Fruit fly (Drosophila melanogaster) whole organism, pupa: Measurements from ENCODE around the gene Rab23.

Experiments used
- CG15710 ChIP-seq: fragments of 200-800 bp; sonication (Bioruptor generic); optimal IDR thresholded peaks from 2 replicates; lab custom pipeline; 2018; ENCODE audit warnings: missing biosample characterization, mild to moderate bottlenecking, missing genetic modification characterization, moderate library complexity
- CG17806 ChIP-seq: fragments of 200-800 bp; sonication (Bioruptor generic); optimal IDR thresholded peaks from 2 replicates; lab custom pipeline; 2018; ENCODE audit warnings: missing biosample characterization, mild to moderate bottlenecking, missing genetic modification characterization, moderate library complexity
- CG8159 ChIP-seq: fragments of 200-800 bp; sonication (Bioruptor generic); optimal IDR thresholded peaks from 3 replicates; lab custom pipeline; 2018; ENCODE audit warnings: missing biosample characterization, mild to moderate bottlenecking, missing genetic modification characterization, moderate library complexity
- CG9948 ChIP-seq: fragments of 200-800 bp; sonication (Bioruptor generic); optimal IDR thresholded peaks from 2 replicates; lab custom pipeline; 2018; ENCODE audit warnings: missing biosample characterization, mild to moderate bottlenecking, missing genetic modification characterization, moderate library complexity
- Pif1B ChIP-seq: fragments of 200-800 bp; sonication (Bioruptor generic); optimal IDR thresholded peaks from 3 replicates; lab custom pipeline; 2016; ENCODE audit warnings: missing biosample characterization, missing genetic modification characterization
- Snoo ChIP-seq: fragments of 200-800 bp; sonication (Bioruptor generic); optimal IDR thresholded peaks from 3 replicates; lab custom pipeline; 2017; ENCODE audit warnings: missing biosample characterization, mild to moderate bottlenecking, missing genetic modification characterization, inconsistent platforms
- gl ChIP-seq: fragments of 200-800 bp; sonication (Bioruptor generic); optimal IDR thresholded peaks from 2 replicates; lab custom pipeline; 2018; ENCODE audit warnings: missing biosample characterization, mild to moderate bottlenecking, missing genetic modification characterization
- rn ChIP-seq: fragments of 200-800 bp; sonication (Bioruptor generic); IDR thresholded peaks from 2 replicates; pipeline ENCODE4 v1.3.6; 2022; ENCODE audit warnings: missing biosample characterization, missing genetic modification characterization

DNA sequence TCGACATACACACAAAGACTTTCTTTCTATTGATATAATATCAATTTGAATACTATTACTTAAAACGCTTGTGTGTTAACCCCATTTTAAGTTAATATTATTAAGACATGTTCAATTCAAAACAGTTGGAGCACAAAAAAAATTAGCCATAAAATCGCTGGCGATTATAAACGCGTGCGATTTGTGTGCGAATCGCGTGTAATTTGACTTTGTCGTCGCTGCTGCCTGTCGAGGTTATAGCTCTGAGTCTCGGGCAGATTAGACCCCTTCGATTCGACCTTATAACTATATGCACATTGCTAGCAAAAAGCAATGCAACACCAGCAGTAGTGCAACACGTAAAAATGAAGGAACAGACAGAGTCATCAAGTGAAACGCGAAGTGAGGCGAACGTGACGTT is 19.7 kb upstream of the Rab23 start:
- TF ChIP-seq gl (no peak), Pif1B (no peak), CG17806 (tag; lab: Kevin White, UChicago) (no peak), CG8159 (tag; lab: Kevin White, UChicago) (no peak), CG9948 (no peak), CG15710 (no peak), rn (GFP tag; lab: Robert Waterston, UW) (no peak), Snoo (tag; lab: Kevin White, UChicago) (no peak)
